Fruit fly (Drosophila melanogaster) whole organism, wandering third instar larva: Measurements from ENCODE around the gene CG31327.
A peak's percentile ranks its signal among the peaks of the same experiment; 100 is the strongest.

ENCODE experiments used
- CrebA ChIP-seq: fragments of 200-800 bp; sonication (Bioruptor generic); optimal IDR thresholded peaks from 2 replicates; lab custom pipeline; 2016; ENCODE audit warnings: missing biosample characterization, mild to moderate bottlenecking, missing genetic modification characterization, borderline replicate concordance
- Jra ChIP-seq: sonication (Bioruptor generic); optimal IDR thresholded peaks from 2 replicates; lab custom pipeline; 2016; ENCODE audit warnings: missing biosample characterization, missing genetic modification characterization
- Mio ChIP-seq: sonication (Bioruptor generic); optimal IDR thresholded peaks from 2 replicates; lab custom pipeline; 2016; ENCODE audit warnings: missing biosample characterization, missing genetic modification characterization
- N ChIP-seq: fragments of >200 bp; optimal IDR thresholded peaks from 2 replicates; lab custom pipeline; 2018; ENCODE audit warnings: missing biosample characterization, missing external identifiers, missing genetic modification characterization
- br ChIP-seq: fragments of 200-800 bp; sonication (Bioruptor generic); optimal IDR thresholded peaks from 2 replicates; lab custom pipeline; 2016; ENCODE audit warnings: missing biosample characterization, missing genetic modification characterization
- dl ChIP-seq, 2 experiments: fragments of 175-275, 200-275 bp in 1 of 2; fragments of 200-275 bp in 1 of 2; sonication (Bioruptor generic); optimal IDR thresholded peaks; lab custom pipeline; 2018; ENCODE audit warnings: mild to moderate bottlenecking in 2 of 2, missing biosample characterization in 2 of 2, missing genetic modification characterization in 2 of 2, moderate library complexity in 2 of 2; ENCODE audit not compliant: partially characterized antibody in 2 of 2, insufficient read depth in 1 of 2
- h ChIP-seq: fragments of 200-800 bp; sonication (Bioruptor generic); optimal IDR thresholded peaks from 3 replicates; lab custom pipeline; 2016; ENCODE audit warnings: missing biosample characterization, mild to moderate bottlenecking, missing genetic modification characterization
- pan ChIP-seq: fragments of >200 bp; optimal IDR thresholded peaks from 2 replicates; lab custom pipeline; 2017
- psq ChIP-seq: fragments of 200-800 bp; sonication (Bioruptor generic); optimal IDR thresholded peaks from 3 replicates; lab custom pipeline; 2017; ENCODE audit warnings: missing biosample characterization, mild to moderate bottlenecking, missing genetic modification characterization, moderate library complexity
- sage ChIP-seq: fragments of 200-800 bp; sonication (Bioruptor generic); optimal IDR thresholded peaks from 2 replicates; lab custom pipeline; 2016; ENCODE audit warnings: missing biosample characterization, mild to moderate bottlenecking, missing genetic modification characterization

dm6 chr3R:14125479-14126121, 34.5 kb downstream of the CG31327 start, which contains the start of the genes 140up and Polr2B:
- peak; percentile 88 for TF ChIP-seq h
- TF ChIP-seq br (GFP tag; lab: Kevin White, UChicago) = peak; percentile 77
- TF ChIP-seq dl (GFP tag; optimal IDR thresholded peaks at IDR 0.05; lab: Kevin White, UChicago; ENCODE audit: insufficient read depth in 1 of 2, partially characterized antibody in 2 of 2) = no peak
- no peak for TF ChIP-seq Mio
- no peak for TF ChIP-seq pan (lab: Kevin White, UChicago)
- peak; percentile 67 for TF ChIP-seq sage (GFP tag; lab: Kevin White, UChicago)
- TF ChIP-seq CrebA (GFP tag; lab: Kevin White, UChicago) = no peak
- TF ChIP-seq Jra (GFP tag; lab: Kevin White, UChicago) = peak; percentile 86
- TF ChIP-seq psq = peak; percentile 93
- TF ChIP-seq N (GFP tag; lab: Kevin White, UChicago) = no peak
